Fruit fly (Drosophila melanogaster): ENCODE measurements around the gene fax.

dm6 chr3L:16429451-16429850, 17.8 kb upstream of the fax start:
- no peak for TF ChIP-seq CG6808 (GFP tag; optimal IDR thresholded peaks at IDR 0.05)
- TF ChIP-seq CG6854 (GFP tag; optimal IDR thresholded peaks at IDR 0.05): no peak
- no peak for TF ChIP-seq CG9139 (GFP tag; optimal IDR thresholded peaks at IDR 0.05)
- TF ChIP-seq pdm3 (GFP tag; optimal IDR thresholded peaks at IDR 0.05): no peak
- no peak for TF ChIP-seq esn (GFP tag; optimal IDR thresholded peaks at IDR 0.05)
- no peak for TF ChIP-seq lz (GFP tag; optimal IDR thresholded peaks at IDR 0.05)
- TF ChIP-seq fd59A (GFP tag; optimal IDR thresholded peaks at IDR 0.05): no peak
